Worm (Caenorhabditis elegans): Measurements from ENCODE around the gene grld-1.
A peak's percentile ranks its signal among the peaks of the same experiment; 100 is the strongest.

grld-1 gene

DNA sequence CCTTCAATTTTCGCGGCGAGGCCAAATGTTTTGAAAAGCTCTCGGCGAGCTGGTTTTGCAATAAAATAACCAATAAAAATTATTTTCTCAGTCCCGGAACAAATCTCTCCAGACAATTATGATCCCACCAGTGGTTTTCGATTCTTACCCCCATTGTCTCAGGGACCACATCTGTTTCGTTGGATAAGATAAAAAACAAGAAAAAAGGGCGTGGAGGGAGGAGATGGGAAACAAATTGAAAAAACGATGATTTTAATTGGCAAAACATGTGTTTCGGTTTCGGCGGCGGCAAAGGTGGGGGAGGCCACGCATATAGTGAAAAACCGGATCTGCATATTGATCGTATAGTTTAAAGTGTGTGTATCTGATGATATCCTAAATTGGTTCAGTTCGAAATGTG, 44.8 kb downstream of the grld-1 start:
- TF ChIP-seq let-607 (tag; optimal IDR thresholded peaks at IDR 0.05), result no peak
- no peak for TF ChIP-seq chd-7 (tag; optimal IDR thresholded peaks at IDR 0.05)
- TF ChIP-seq zim-3 (tag; optimal IDR thresholded peaks at IDR 0.05), result no peak
- TF ChIP-seq hsf-1 (GFP tag; IDR thresholded peaks at IDR 0.05), result no peak
- TF ChIP-seq nfyb-1 (GFP tag; IDR thresholded peaks at IDR 0.05), result no peak
- TF ChIP-seq rcor-1 (GFP tag; IDR thresholded peaks at IDR 0.05), result no peak
- no peak for TF ChIP-seq sdz-38 (tag; optimal IDR thresholded peaks at IDR 0.05)
- TF ChIP-seq sptf-2 (GFP tag; optimal IDR thresholded peaks at IDR 0.05), result no peak

DNA sequence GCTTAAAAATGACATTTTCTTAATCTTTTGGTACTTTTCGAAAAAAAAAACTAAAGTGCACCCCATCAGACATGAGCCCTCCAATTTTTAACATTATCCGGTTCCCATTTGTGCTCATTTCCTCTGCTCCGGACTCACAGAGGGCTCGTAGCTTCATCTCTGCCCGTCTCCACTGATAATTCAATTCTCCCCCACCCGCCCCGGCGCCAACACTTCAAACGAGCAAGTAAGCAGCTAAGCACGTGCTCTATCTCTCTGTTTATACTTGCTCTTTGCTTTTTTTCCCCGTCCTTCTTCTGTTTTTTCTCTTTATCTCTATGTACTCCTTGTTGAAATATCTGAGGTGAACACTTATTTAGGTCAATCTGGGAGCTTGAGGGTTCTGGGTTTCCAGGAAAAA, 46.5 kb downstream of the grld-1 start, which contains the start of gene T05C7.9:
Gene T05C7.9 (plus strand): TSS at position 72 of the 400 bp plus-strand sequence.
- TF ChIP-seq nhr-90 (tag; optimal IDR thresholded peaks at IDR 0.05) (no peak), zfh-2 (GFP tag; conservative IDR thresholded peaks at IDR 0.05) (0 out of 2 replicates have a peak, but pooled peaks have one; percentile 32)

DNA sequence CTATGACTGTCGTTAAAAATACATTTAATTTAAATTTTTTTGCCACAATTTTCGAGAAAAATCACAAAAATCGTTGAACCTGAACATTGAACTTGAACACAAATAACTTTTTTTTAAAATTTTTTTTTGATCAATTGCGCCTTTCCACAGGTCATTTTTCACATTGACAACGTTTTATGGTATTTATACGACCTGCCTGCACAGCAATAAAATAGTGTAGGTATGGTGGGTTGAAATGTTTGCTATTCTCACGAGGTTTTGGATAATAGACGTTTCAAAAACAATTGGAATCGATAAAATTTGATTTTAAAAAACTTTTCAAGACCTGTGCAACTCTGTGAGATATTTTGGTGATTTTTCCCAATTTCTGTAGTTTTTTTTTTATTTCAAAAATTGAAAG, 47.5 kb downstream of the grld-1 start:
- no peak for TF ChIP-seq ztf-25 (GFP tag; IDR thresholded peaks at IDR 0.05)
- no peak for TF ChIP-seq let-607 (tag; optimal IDR thresholded peaks at IDR 0.05)
- no peak for TF ChIP-seq egrh-3 (GFP tag; IDR thresholded peaks at IDR 0.05)
- no peak for TF ChIP-seq ceh-91 (GFP tag; IDR thresholded peaks at IDR 0.05)
- no peak for TF ChIP-seq ceh-27 (GFP tag; optimal IDR thresholded peaks at IDR 0.05)
- TF ChIP-seq F10E7.11 (tag; optimal IDR thresholded peaks at IDR 0.05), result no peak
- no peak for TF ChIP-seq Y95B8A.8 (GFP tag; IDR thresholded peaks at IDR 0.05)
- no peak for TF ChIP-seq zfh-2 (GFP tag; conservative IDR thresholded peaks at IDR 0.05)
- TF ChIP-seq rpc-1 (optimal IDR thresholded peaks at IDR 0.05), result no peak
- TF ChIP-seq rpc-1 (tag; optimal IDR thresholded peaks at IDR 0.05), result no peak
- no peak for TF ChIP-seq ztf-26 (tag; optimal IDR thresholded peaks at IDR 0.05)
- no peak for TF ChIP-seq tlf-1 (GFP tag; optimal IDR thresholded peaks at IDR 0.05)
- TF ChIP-seq nfya-1 (tag; optimal IDR thresholded peaks at IDR 0.05; ENCODE audit: borderline replicate concordance, insufficient read depth), result no peak
- TF ChIP-seq hlh-12 (tag; optimal IDR thresholded peaks at IDR 0.05), result no peak
- TF ChIP-seq mes-4 (tag; optimal IDR thresholded peaks at IDR 0.05), result no peak
- no peak for TF ChIP-seq chd-7 (tag; optimal IDR thresholded peaks at IDR 0.05)
- TF ChIP-seq athp-1 (tag; optimal IDR thresholded peaks at IDR 0.05), result no peak
- TF ChIP-seq him-1 (tag; optimal IDR thresholded peaks at IDR 0.05), result no peak

DNA sequence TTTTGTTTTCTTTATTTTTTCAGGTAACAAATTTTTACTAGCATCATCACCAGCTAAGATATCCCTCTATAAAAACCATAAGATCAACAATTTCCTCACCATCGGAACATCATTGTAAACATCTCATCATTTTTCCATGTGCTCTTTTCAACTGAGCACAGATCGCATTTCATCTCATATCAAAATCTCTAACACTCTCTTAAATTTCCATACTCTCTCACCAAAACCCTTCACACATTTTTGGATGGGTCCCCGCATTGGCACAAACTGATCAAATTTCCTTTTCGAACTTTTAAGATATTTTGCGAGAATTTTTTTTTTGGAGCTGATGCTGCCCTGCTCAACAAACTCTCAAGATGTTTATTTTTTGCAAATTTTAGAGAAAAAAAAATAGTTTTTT, 48.3 kb downstream of the grld-1 start:
- TF ChIP-seq die-1 (tag; optimal IDR thresholded peaks at IDR 0.05) (no peak), F49E8.2 (tag; optimal IDR thresholded peaks at IDR 0.05; ENCODE audit: insufficient read depth) (no peak), pha-4 (tag; optimal IDR thresholded peaks at IDR 0.05) (no peak), nhr-120 (GFP tag; IDR thresholded peaks at IDR 0.05) (no peak), B0336.3 (GFP tag; IDR thresholded peaks at IDR 0.05) (no peak), C17E4.6 (GFP tag; IDR thresholded peaks at IDR 0.05) (no peak), F57A8.1 (GFP tag; optimal IDR thresholded peaks at IDR 0.05) (no peak), efl-1 (GFP tag; optimal IDR thresholded peaks at IDR 0.05) (no peak), T26A5.8 (tag; optimal IDR thresholded peaks at IDR 0.05) (no peak), lin-54 (GFP tag; optimal IDR thresholded peaks at IDR 0.05) (no peak), egl-44 (GFP tag; IDR thresholded peaks at IDR 0.05) (no peak), ceh-91 (GFP tag; IDR thresholded peaks at IDR 0.05) (no peak), aptf-2 (GFP tag; conservative IDR thresholded peaks at IDR 0.05) (no peak), snpc-1.3 (tag; optimal IDR thresholded peaks at IDR 0.05; ENCODE audit: insufficient read depth) (no peak), lsl-1 (GFP tag; optimal IDR thresholded peaks at IDR 0.05) (no peak)
